Worm (Caenorhabditis elegans): ENCODE results near the gene K03H9.3.

Gene K03H9.3

DNA sequence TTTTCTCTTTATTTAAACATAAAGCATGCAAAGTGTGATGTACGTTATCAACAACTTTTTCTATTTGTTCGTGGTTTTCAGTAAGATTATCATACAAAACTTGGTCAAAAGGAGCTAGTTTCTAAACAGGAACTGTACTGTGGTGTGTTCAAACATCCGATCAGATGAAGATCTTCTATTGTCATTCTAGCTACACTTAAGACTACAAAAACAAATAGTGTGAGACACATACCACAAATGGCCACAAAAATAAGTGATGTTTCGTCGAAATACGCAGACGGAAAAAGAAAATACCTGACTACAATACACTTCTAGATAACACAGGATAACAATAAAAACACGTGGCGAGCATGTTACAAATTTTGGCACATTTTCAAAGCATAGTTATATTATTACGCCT lies 25.7 kb downstream of the K03H9.3 start:
- TF ChIP-seq crh-2 (tag; optimal IDR thresholded peaks at IDR 0.05) = peak; percentile 27
- TF ChIP-seq nhr-25 (tag; optimal IDR thresholded peaks at IDR 0.05) = peak; percentile 47
- TF ChIP-seq elt-3 (tag; optimal IDR thresholded peaks at IDR 0.05) = no peak
- TF ChIP-seq unc-39 (tag; optimal IDR thresholded peaks at IDR 0.05) = no peak
- TF ChIP-seq mbf-1 (tag; optimal IDR thresholded peaks at IDR 0.05) = no peak
- no peak for TF ChIP-seq egl-27 (tag; optimal IDR thresholded peaks at IDR 0.05)
- no peak for TF ChIP-seq sem-4 (tag; optimal IDR thresholded peaks at IDR 0.05)
- TF ChIP-seq nhr-12 (tag; optimal IDR thresholded peaks at IDR 0.05) = no peak
- peak; percentile 59 for TF ChIP-seq fos-1 (tag; optimal IDR thresholded peaks at IDR 0.05)
- TF ChIP-seq nhr-23 (tag; optimal IDR thresholded peaks at IDR 0.05) = no peak
- TF ChIP-seq aly-2 (tag; optimal IDR thresholded peaks at IDR 0.05) = no peak
- TF ChIP-seq blmp-1 (tag; optimal IDR thresholded peaks at IDR 0.05; ENCODE audit: insufficient read depth) = no peak
- no peak for TF ChIP-seq F13H6.1 (tag; optimal IDR thresholded peaks at IDR 0.05)
- TF ChIP-seq ztf-11 (tag; optimal IDR thresholded peaks at IDR 0.05) = no peak
- no peak for TF ChIP-seq lsy-2 (tag; optimal IDR thresholded peaks at IDR 0.05)
- TF ChIP-seq skn-1 (tag; optimal IDR thresholded peaks at IDR 0.05) = no peak
- TF ChIP-seq ama-1 (optimal IDR thresholded peaks at IDR 0.05) = no peak
- no peak for TF ChIP-seq ZK546.5 (tag; optimal IDR thresholded peaks at IDR 0.05)
- no peak for TF ChIP-seq unc-62 (GFP tag; optimal IDR thresholded peaks at IDR 0.05)
- TF ChIP-seq lin-11 (tag; optimal IDR thresholded peaks at IDR 0.05) = no peak
- TF ChIP-seq nhr-237 (tag; optimal IDR thresholded peaks at IDR 0.05) = no peak
- no peak for TF ChIP-seq sma-3 (GFP tag; optimal IDR thresholded peaks at IDR 0.05)
- TF ChIP-seq nhr-77 (tag; optimal IDR thresholded peaks at IDR 0.05) = no peak
- TF ChIP-seq nhr-6 (tag; optimal IDR thresholded peaks at IDR 0.05) = no peak
- no peak for TF ChIP-seq nhr-21 (tag; optimal IDR thresholded peaks at IDR 0.05)
- TF ChIP-seq R02D3.7 (tag; optimal IDR thresholded peaks at IDR 0.05) = no peak

DNA sequence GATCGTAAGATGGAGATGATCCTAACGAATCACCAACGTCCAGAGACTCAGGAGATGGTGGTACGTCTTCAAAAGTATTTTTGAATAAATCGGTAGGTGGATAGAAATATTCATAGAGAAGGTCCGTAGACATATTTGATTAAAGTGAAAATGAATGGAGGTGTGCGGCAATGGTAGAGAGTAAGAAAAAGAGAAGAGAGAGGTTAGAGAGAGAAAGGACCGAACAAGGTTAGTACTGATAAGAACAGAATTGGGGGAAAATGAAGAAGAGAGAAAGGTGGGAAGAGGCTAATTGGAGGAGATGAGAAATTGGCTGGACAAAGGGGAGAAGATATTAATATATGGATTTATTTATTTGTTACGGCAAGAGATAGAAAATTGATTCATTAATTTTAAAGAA lies 26.7 kb downstream of the K03H9.3 start, which contains the start of gene nhr-22:
Gene nhr-22 (minus strand): TSS at position 137 of the 400 bp plus-strand sequence.
- no peak for TF ChIP-seq ztf-4 (tag; optimal IDR thresholded peaks at IDR 0.05)
- peak; percentile 24 for TF ChIP-seq blmp-1 (tag; optimal IDR thresholded peaks at IDR 0.05; ENCODE audit: insufficient read depth)
- no peak for TF ChIP-seq lin-39 (tag; optimal IDR thresholded peaks at IDR 0.05)
- peak; percentile 62 for TF ChIP-seq fos-1 (tag; optimal IDR thresholded peaks at IDR 0.05)
- TF ChIP-seq sem-4 (tag; optimal IDR thresholded peaks at IDR 0.05) = no peak

DNA sequence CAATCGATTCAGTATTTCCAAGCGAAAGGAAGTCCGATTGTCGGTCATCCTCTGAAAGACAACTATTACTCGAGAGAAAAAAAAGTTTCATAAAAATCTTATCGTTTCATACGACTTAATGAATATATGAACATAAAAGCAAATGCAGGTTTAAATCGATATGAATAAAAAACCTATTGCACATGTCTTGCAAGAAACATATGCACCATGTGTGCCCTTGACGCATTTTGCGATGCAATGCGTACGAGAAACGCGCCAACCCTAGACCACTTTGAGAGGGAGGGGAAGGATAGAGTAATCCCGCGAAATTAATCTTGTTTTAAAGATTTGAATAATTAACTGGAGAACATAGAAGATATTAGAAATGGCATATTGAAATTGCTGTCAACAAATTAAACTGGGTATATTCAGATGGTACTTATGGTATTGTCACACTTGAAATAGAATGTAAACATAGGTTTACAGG lies 30.5 kb downstream of the K03H9.3 start, which contains the start of gene atg-16.2:
Gene atg-16.2 (minus strand): TSS at position 51 of the 466 bp plus-strand sequence.
- TF ChIP-seq ZK546.5 (tag; optimal IDR thresholded peaks at IDR 0.05) = no peak
- no peak for TF ChIP-seq ztf-1 (GFP tag; conservative IDR thresholded peaks at IDR 0.05)
- peak; percentile 14 for TF ChIP-seq snpc-4 (tag; optimal IDR thresholded peaks at IDR 0.05)
- no peak for TF ChIP-seq blmp-1 (tag; optimal IDR thresholded peaks at IDR 0.05; ENCODE audit: insufficient read depth)
- TF ChIP-seq zag-1 (tag; optimal IDR thresholded peaks at IDR 0.05) = no peak
- no peak for TF ChIP-seq sma-3 (GFP tag; optimal IDR thresholded peaks at IDR 0.05)
- no peak for TF ChIP-seq ama-1 (optimal IDR thresholded peaks at IDR 0.05)
- TF ChIP-seq nhr-11 (tag; optimal IDR thresholded peaks at IDR 0.05) = no peak
- no peak for TF ChIP-seq nhr-23 (tag; optimal IDR thresholded peaks at IDR 0.05)
- TF ChIP-seq nhr-12 (tag; optimal IDR thresholded peaks at IDR 0.05) = no peak
- TF ChIP-seq unc-39 (tag; optimal IDR thresholded peaks at IDR 0.05) = no peak
- no peak for TF ChIP-seq nhr-6 (tag; optimal IDR thresholded peaks at IDR 0.05)
- no peak for TF ChIP-seq unc-62 (GFP tag; optimal IDR thresholded peaks at IDR 0.05)
- no peak for TF ChIP-seq ceh-82 (tag; optimal IDR thresholded peaks at IDR 0.05)
- no peak for TF ChIP-seq nhr-237 (tag; optimal IDR thresholded peaks at IDR 0.05)
- no peak for TF ChIP-seq ceh-16 (tag; optimal IDR thresholded peaks at IDR 0.05)
- no peak for TF ChIP-seq peb-1 (tag; optimal IDR thresholded peaks at IDR 0.05)
- no peak for TF ChIP-seq dmd-4 (tag; optimal IDR thresholded peaks at IDR 0.05)
- peak; percentile 9 for TF ChIP-seq lin-11 (tag; optimal IDR thresholded peaks at IDR 0.05)
- TF ChIP-seq ztf-4 (tag; optimal IDR thresholded peaks at IDR 0.05) = no peak
- peak; percentile 44 for TF ChIP-seq crh-2 (tag; optimal IDR thresholded peaks at IDR 0.05)
- no peak for TF ChIP-seq nhr-25 (tag; optimal IDR thresholded peaks at IDR 0.05)
- peak; percentile 31 for TF ChIP-seq mab-5 (tag; optimal IDR thresholded peaks at IDR 0.05)
- TF ChIP-seq Y55F3AM.14 (GFP tag; optimal IDR thresholded peaks at IDR 0.05) = no peak
- no peak for TF ChIP-seq elt-1 (tag; optimal IDR thresholded peaks at IDR 0.05)
- no peak for TF ChIP-seq R02D3.7 (tag; optimal IDR thresholded peaks at IDR 0.05)
- TF ChIP-seq lin-39 (tag; optimal IDR thresholded peaks at IDR 0.05) = no peak
- no peak for TF ChIP-seq sem-4 (tag; optimal IDR thresholded peaks at IDR 0.05)
- peak; percentile 2 for TF ChIP-seq nhr-21 (tag; optimal IDR thresholded peaks at IDR 0.05)
- no peak for TF ChIP-seq skn-1 (tag; optimal IDR thresholded peaks at IDR 0.05)
- no peak for TF ChIP-seq gmeb-1 (tag; optimal IDR thresholded peaks at IDR 0.05)
- no peak for TF ChIP-seq elt-3 (tag; optimal IDR thresholded peaks at IDR 0.05)
- peak; percentile 33 for TF ChIP-seq sma-9 (GFP tag; optimal IDR thresholded peaks at IDR 0.05)
- no peak for TF ChIP-seq sma-9 (tag; optimal IDR thresholded peaks at IDR 0.05)
- TF ChIP-seq unc-55 (GFP tag; optimal IDR thresholded peaks at IDR 0.05) = peak; percentile 74
- TF ChIP-seq mbf-1 (tag; optimal IDR thresholded peaks at IDR 0.05) = no peak
- TF ChIP-seq aly-2 (tag; optimal IDR thresholded peaks at IDR 0.05) = no peak
- TF ChIP-seq lsy-2 (tag; optimal IDR thresholded peaks at IDR 0.05) = peak in 1 of 2 experiments; percentile 76
- peak; percentile 8 for TF ChIP-seq fos-1 (tag; optimal IDR thresholded peaks at IDR 0.05)
- peak; percentile 30 for TF ChIP-seq F13H6.1 (tag; optimal IDR thresholded peaks at IDR 0.05)
- no peak for TF ChIP-seq egl-27 (tag; optimal IDR thresholded peaks at IDR 0.05)
- no peak for TF ChIP-seq nhr-10 (tag; optimal IDR thresholded peaks at IDR 0.05)
- TF ChIP-seq nhr-77 (tag; optimal IDR thresholded peaks at IDR 0.05) = no peak
- peak; percentile 79 for TF ChIP-seq nhr-129 (tag; optimal IDR thresholded peaks at IDR 0.05)
- no peak for TF ChIP-seq ztf-11 (tag; optimal IDR thresholded peaks at IDR 0.05)
- peak; percentile 55 for TF ChIP-seq lin-13 (GFP tag; optimal IDR thresholded peaks at IDR 0.05)

All from whole organism, L2 larva.